Worm (Caenorhabditis elegans) whole organism, midembryonic: ENCODE measurements around the gene ribo-1.

Experiments used
- T22C8.4 ChIP-seq: fragments of 200-800 bp; sonication (Bioruptor generic); IDR thresholded peaks from 2 replicates; pipeline ENCODE4 v1.3.6; 2022; ENCODE audit warnings: missing genetic modification characterization, missing compliant biosample characterization
- cog-1 ChIP-seq: sonication (generic microtip); optimal IDR thresholded peaks from 2 replicates; lab custom pipeline; 2016; ENCODE audit warnings: missing genetic modification characterization, missing compliant biosample characterization
- klf-2 ChIP-seq: fragments of 200-800 bp; sonication (Bioruptor generic); conservative IDR thresholded peaks from 2 replicates; pipeline ENCODE4 v1.3.6; 2022; ENCODE audit warnings: missing genetic modification reagents, missing genetic modification characterization, missing compliant biosample characterization
- med-1 ChIP-seq: sonication (generic microtip); optimal IDR thresholded peaks from 2 replicates; lab custom pipeline; 2017; ENCODE audit warnings: missing genetic modification characterization, mild to moderate bottlenecking, missing compliant biosample characterization, antibody characterized with exemption, missing genetic modification reagents; ENCODE audit not compliant: insufficient read depth
- tab-1 ChIP-seq: fragments of 200-800 bp; sonication (Bioruptor generic); IDR thresholded peaks from 2 replicates; pipeline ENCODE4 v1.3.6; 2022; ENCODE audit warnings: missing genetic modification characterization, missing compliant biosample characterization

DNA sequence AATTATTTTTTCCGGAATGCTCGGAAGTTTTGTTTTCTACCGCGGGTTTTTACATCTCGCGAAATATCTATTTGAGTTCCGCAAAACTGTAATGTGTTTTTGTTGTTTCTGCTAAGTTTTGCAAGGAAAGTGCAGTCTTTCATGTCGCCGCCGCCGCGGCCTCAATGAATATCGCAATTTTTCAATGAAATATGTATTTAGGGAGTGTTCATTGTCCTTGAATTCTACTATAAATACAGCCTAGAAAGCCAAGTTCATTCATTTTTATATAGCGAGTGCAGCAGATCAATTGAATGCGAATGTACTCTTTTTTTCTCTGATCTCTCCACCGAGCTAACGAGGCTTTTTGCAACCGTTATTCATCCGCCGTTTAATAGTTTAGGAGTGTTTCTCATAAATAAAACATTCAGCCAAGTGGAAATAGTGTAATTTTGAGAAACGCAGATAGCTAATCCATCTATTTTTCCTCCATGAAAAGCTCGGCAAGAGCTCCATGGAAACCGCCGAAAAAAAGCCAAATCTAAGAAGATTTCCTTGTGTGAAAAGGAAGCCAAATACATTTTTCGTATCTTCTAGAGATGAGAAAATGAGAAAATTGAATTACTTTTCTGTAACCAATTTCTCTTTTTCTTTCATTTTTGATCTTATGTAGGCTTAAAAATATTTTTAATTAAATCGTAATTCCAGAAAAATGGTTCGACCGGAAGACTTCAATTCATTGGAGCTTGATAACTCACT lies 2.5 kb downstream of the ribo-1 start, which contains the start of gene T22D1.3:
- TF ChIP-seq cog-1 (tag; lab: Kevin White, UChicago) (no peak), tab-1 (GFP tag; lab: Robert Waterston, UW) (no peak), klf-2 (GFP tag; lab: Robert Waterston, UW) (no peak), T22C8.4 (GFP tag; lab: Robert Waterston, UW) (no peak), med-1 (GFP tag; lab: Kevin White, UChicago) (no peak)
